Worm (Caenorhabditis elegans) whole organism, dauer: ENCODE data around the gene srh-268.

Experiments
- unc-62 ChIP-seq: sonication (generic microtip); optimal IDR thresholded peaks from 2 replicates; lab custom pipeline; 2017; ENCODE audit warnings: missing biosample characterization, missing genetic modification reagents, missing genetic modification characterization

srh-268 gene

ce11 chrV:7587637-7588036 is 48.5 kb downstream of the srh-268 start, which contains the start of the genes F19F10.11 and C50E3.5:
TSS of gene F19F10.11 (minus strand) at chrV:7587704.
TSS of gene C50E3.5 (plus strand) at chrV:7587996.
- TF ChIP-seq unc-62 (GFP tag; lab: Kevin White, UChicago), result no peak

ce11 chrV:7590454-7590853 is 51.3 kb downstream of the srh-268 start, which contains the start of gene C50E3.6:
TSS of gene C50E3.6 (minus strand) at chrV:7590554.
- no peak for TF ChIP-seq unc-62 (GFP tag; lab: Kevin White, UChicago)
